Fruit fly (Drosophila melanogaster) whole organism, wandering third instar larva: ENCODE results near the gene Arf1.

Experiments used
- CG32264 ChIP-seq: fragments of 200-800 bp; sonication (Bioruptor generic); optimal IDR thresholded peaks from 2 replicates; lab custom pipeline; 2016; ENCODE audit warnings: missing biosample characterization, missing genetic modification characterization
- CG9705 ChIP-seq: fragments of 200-800 bp; sonication (Bioruptor generic); optimal IDR thresholded peaks from 2 replicates; lab custom pipeline; 2018; ENCODE audit warnings: missing biosample characterization, mild to moderate bottlenecking, missing genetic modification characterization
- CrebA ChIP-seq: fragments of 200-800 bp; sonication (Bioruptor generic); optimal IDR thresholded peaks from 2 replicates; lab custom pipeline; 2016; ENCODE audit warnings: missing biosample characterization, mild to moderate bottlenecking, missing genetic modification characterization, borderline replicate concordance
- Dfd ChIP-seq: fragments of >200 bp; optimal IDR thresholded peaks from 2 replicates; lab custom pipeline; 2017; ENCODE audit warnings: missing biosample characterization, missing genetic modification characterization
- Dif ChIP-seq: fragments of 200-275, 200-300 bp; sonication (Bioruptor generic); optimal IDR thresholded peaks from 2 replicates; lab custom pipeline; 2018; ENCODE audit warnings: missing biosample characterization, missing genetic modification characterization; ENCODE audit not compliant: partially characterized antibody
- GATAd ChIP-seq: sonication (Bioruptor generic); optimal IDR thresholded peaks from 2 replicates; lab custom pipeline; 2016; ENCODE audit warnings: missing biosample characterization, missing genetic modification characterization
- HLH106 ChIP-seq: fragments of 200-800 bp; optimal IDR thresholded peaks from 3 replicates; lab custom pipeline; 2019; ENCODE audit warnings: missing biosample characterization, mild to moderate bottlenecking, missing genetic modification characterization, moderate library complexity
- Hnf4 ChIP-seq: fragments of 200-800 bp; sonication (Bioruptor generic); optimal IDR thresholded peaks from 2 replicates; lab custom pipeline; 2016; ENCODE audit warnings: missing biosample characterization, mild to moderate bottlenecking, missing genetic modification characterization
- Hr78 ChIP-seq: fragments of >200 bp; optimal IDR thresholded peaks from 2 replicates; lab custom pipeline; 2017; ENCODE audit warnings: missing biosample characterization, missing genetic modification characterization
- Jra ChIP-seq: sonication (Bioruptor generic); optimal IDR thresholded peaks from 2 replicates; lab custom pipeline; 2016; ENCODE audit warnings: missing biosample characterization, missing genetic modification characterization
- Mio ChIP-seq: sonication (Bioruptor generic); optimal IDR thresholded peaks from 2 replicates; lab custom pipeline; 2016; ENCODE audit warnings: missing biosample characterization, missing genetic modification characterization
- Myc ChIP-seq: fragments of >200 bp; optimal IDR thresholded peaks from 2 replicates; lab custom pipeline; 2017
- OdsH ChIP-seq: fragments of 200-800 bp; sonication (Bioruptor generic); optimal IDR thresholded peaks from 2 replicates; lab custom pipeline; 2016; ENCODE audit warnings: missing biosample characterization, mild to moderate bottlenecking, missing genetic modification characterization
- Rel ChIP-seq, 2 experiments: fragments of 200-800 bp; sonication (Bioruptor generic) in 1 of 2; optimal IDR thresholded peaks; 2 replicates in 1 of 2; 3 replicates in 1 of 2; lab custom pipeline; 2016 to 2019; ENCODE audit warnings: mild to moderate bottlenecking in 2 of 2, missing biosample characterization in 2 of 2, missing genetic modification characterization in 2 of 2, moderate library complexity in 1 of 2
- Sp1 ChIP-seq: fragments of 200-800 bp; sonication (Bioruptor generic); optimal IDR thresholded peaks from 3 replicates; lab custom pipeline; 2019; ENCODE audit warnings: missing biosample characterization, mild to moderate bottlenecking, missing genetic modification characterization, moderate library complexity
- Vsx2 ChIP-seq: fragments of 200-300, 225-300 bp; sonication (Bioruptor generic); optimal IDR thresholded peaks from 2 replicates; lab custom pipeline; 2018; ENCODE audit warnings: missing biosample characterization, missing genetic modification characterization; ENCODE audit not compliant: partially characterized antibody
- br ChIP-seq: fragments of 200-800 bp; sonication (Bioruptor generic); optimal IDR thresholded peaks from 2 replicates; lab custom pipeline; 2016; ENCODE audit warnings: missing biosample characterization, missing genetic modification characterization
- brk ChIP-seq: fragments of 200-800 bp; sonication (Bioruptor generic); optimal IDR thresholded peaks from 2 replicates; lab custom pipeline; 2016; ENCODE audit warnings: missing biosample characterization, mild to moderate bottlenecking, missing genetic modification characterization
- dl ChIP-seq, 2 experiments: fragments of 175-275, 200-275 bp in 1 of 2; fragments of 200-275 bp in 1 of 2; sonication (Bioruptor generic); optimal IDR thresholded peaks; lab custom pipeline; 2018; ENCODE audit warnings: mild to moderate bottlenecking in 2 of 2, missing biosample characterization in 2 of 2, missing genetic modification characterization in 2 of 2, moderate library complexity in 2 of 2; ENCODE audit not compliant: partially characterized antibody in 2 of 2, insufficient read depth in 1 of 2
- dmrt93B ChIP-seq: fragments of 200-800 bp; sonication (Bioruptor generic); optimal IDR thresholded peaks from 2 replicates; lab custom pipeline; 2018; ENCODE audit warnings: missing biosample characterization, mild to moderate bottlenecking, missing genetic modification characterization
- dsf ChIP-seq: sonication (Bioruptor generic); optimal IDR thresholded peaks from 2 replicates; lab custom pipeline; 2016; ENCODE audit warnings: missing biosample characterization, missing genetic modification characterization, borderline replicate concordance
- ey ChIP-seq: fragments of 200-800 bp; sonication (Bioruptor generic); optimal IDR thresholded peaks from 2 replicates; lab custom pipeline; 2016; ENCODE audit warnings: missing biosample characterization, missing genetic modification characterization
- foxo ChIP-seq, 2 experiments: fragments of 200-800 bp; sonication (Bioruptor generic); optimal IDR thresholded peaks; 2 replicates in 1 of 2; 3 replicates in 1 of 2; lab custom pipeline; 2016 to 2017; ENCODE audit warnings: missing biosample characterization in 2 of 2, missing genetic modification characterization in 2 of 2
- fru ChIP-seq: fragments of 200-800 bp; sonication (Bioruptor generic); optimal IDR thresholded peaks from 3 replicates; lab custom pipeline; 2016; ENCODE audit warnings: missing biosample characterization, mild to moderate bottlenecking, missing genetic modification characterization
- h ChIP-seq: fragments of 200-800 bp; sonication (Bioruptor generic); optimal IDR thresholded peaks from 3 replicates; lab custom pipeline; 2016; ENCODE audit warnings: missing biosample characterization, mild to moderate bottlenecking, missing genetic modification characterization
- jim ChIP-seq: fragments of 175-275, 200-325 bp; sonication (Bioruptor generic); optimal IDR thresholded peaks from 2 replicates; lab custom pipeline; 2016; ENCODE audit warnings: missing biosample characterization, mild to moderate bottlenecking, missing genetic modification characterization
- lola ChIP-seq: fragments of >200 bp; optimal IDR thresholded peaks from 2 replicates; lab custom pipeline; 2017; ENCODE audit warnings: missing biosample characterization, missing genetic modification characterization
- pan ChIP-seq: fragments of >200 bp; optimal IDR thresholded peaks from 2 replicates; lab custom pipeline; 2017
- psq ChIP-seq: fragments of 200-800 bp; sonication (Bioruptor generic); optimal IDR thresholded peaks from 3 replicates; lab custom pipeline; 2017; ENCODE audit warnings: missing biosample characterization, mild to moderate bottlenecking, missing genetic modification characterization, moderate library complexity
- rgr ChIP-seq: fragments of 200-800 bp; sonication (Bioruptor generic); optimal IDR thresholded peaks from 3 replicates; lab custom pipeline; 2016; ENCODE audit warnings: missing biosample characterization, mild to moderate bottlenecking, missing genetic modification characterization
- sage ChIP-seq: fragments of 200-800 bp; sonication (Bioruptor generic); optimal IDR thresholded peaks from 2 replicates; lab custom pipeline; 2016; ENCODE audit warnings: missing biosample characterization, mild to moderate bottlenecking, missing genetic modification characterization
- sv ChIP-seq: fragments of 200-800 bp; sonication (Bioruptor generic); optimal IDR thresholded peaks from 3 replicates; lab custom pipeline; 2016; ENCODE audit warnings: missing biosample characterization, missing genetic modification characterization
- tai ChIP-seq: sonication (Bioruptor generic); optimal IDR thresholded peaks from 2 replicates; lab custom pipeline; 2016; ENCODE audit warnings: missing biosample characterization, missing genetic modification characterization
- usp ChIP-seq: fragments of >200 bp; optimal IDR thresholded peaks from 2 replicates; lab custom pipeline; 2017; ENCODE audit warnings: missing biosample characterization, missing genetic modification characterization

Gene Arf1

dm6 chr3L:22839726-22840228 lies 32.3 kb downstream of the Arf1 start (continued):
- TF ChIP-seq dsf, result no peak
- no peak for TF ChIP-seq pan (lab: Kevin White, UChicago)
- peak; percentile 68 for TF ChIP-seq Sp1 (GFP tag; lab: Kevin White, UChicago)

dm6 chr3L:22839243-22839642 lies 32.8 kb downstream of the Arf1 start:
- TF ChIP-seq Vsx2 (GFP tag; lab: Kevin White, UChicago), result no peak
- TF ChIP-seq Dif, result peak; percentile 5
- no peak for TF ChIP-seq sage
- no peak for TF ChIP-seq rgr (GFP tag; lab: Kevin White, UChicago)
- no peak for TF ChIP-seq lola
- TF ChIP-seq CG9705 (GFP tag; lab: Kevin White, UChicago), result no peak
- no peak for TF ChIP-seq Rel (GFP tag; optimal IDR thresholded peaks at IDR 0.05; lab: Kevin White, UChicago)
- no peak for TF ChIP-seq Rel (tag; optimal IDR thresholded peaks at IDR 0.05; lab: Kevin White, UChicago)
- TF ChIP-seq, all 38 proteins: peak for 1

dm6 chr3L:22837651-22838614 lies 34.1 kb downstream of the Arf1 start:
- TF ChIP-seq Rel (GFP tag; optimal IDR thresholded peaks at IDR 0.05; lab: Kevin White, UChicago) (no peak), Rel (tag; optimal IDR thresholded peaks at IDR 0.05; lab: Kevin White, UChicago) (peak; percentile 30), CG9705 (GFP tag; lab: Kevin White, UChicago) (no peak), tai (GFP tag; lab: Kevin White, UChicago) (no peak), dl (GFP tag; optimal IDR thresholded peaks at IDR 0.05; lab: Kevin White, UChicago; ENCODE audit: insufficient read depth in 1 of 2, partially characterized antibody in 2 of 2) (peak in 1 of 2 experiments; percentile 60), jim (GFP tag; lab: Kevin White, UChicago) (peak; percentile 91), psq (peak; percentile 23), OdsH (GFP tag; lab: Kevin White, UChicago) (peak; percentile 16), h (peak; percentile 14), CrebA (peak; percentile 79), Dif (peak; percentile 39)

DNA sequence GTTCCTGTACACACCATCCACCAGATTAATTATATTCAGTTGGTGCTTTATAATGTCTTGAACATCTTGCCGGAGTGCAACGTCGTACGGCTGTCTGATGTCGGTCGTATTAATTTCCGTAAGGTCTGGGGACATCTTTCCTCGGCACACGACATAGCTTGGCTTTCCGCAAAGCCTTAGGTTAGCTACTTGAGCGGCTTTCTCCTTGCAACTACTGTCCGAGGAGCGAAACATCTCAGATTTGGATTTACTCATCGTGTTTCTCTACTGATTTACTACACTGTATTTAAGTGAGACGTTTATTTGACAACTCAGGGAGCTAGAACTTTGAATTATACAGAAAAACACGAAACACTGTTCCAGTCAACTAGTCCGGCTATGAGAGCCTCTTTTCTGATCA lies 35.3 kb downstream of the Arf1 start, which contains the start of the genes CG11226 and CG45428:
TSS of gene CG11226 (plus strand) at position 301 of the 400 bp plus-strand sequence.
TSS of gene CG45428 (minus strand) at position 303 of the 400 bp plus-strand sequence.
- no peak for TF ChIP-seq dl (GFP tag; optimal IDR thresholded peaks at IDR 0.05; lab: Kevin White, UChicago; ENCODE audit: insufficient read depth in 1 of 2, partially characterized antibody in 2 of 2)
- TF ChIP-seq lola, result no peak

dm6 chr3L:22835144-22835964 lies 36.7 kb downstream of the Arf1 start, which contains the start of gene jim:
jim (minus strand) TSS chr3L:22835194.
- TF ChIP-seq br (GFP tag; lab: Kevin White, UChicago), result peak; percentile 48
- peak; percentile 58 for TF ChIP-seq OdsH (GFP tag; lab: Kevin White, UChicago)
- peak; percentile 62 for TF ChIP-seq Jra (GFP tag; lab: Kevin White, UChicago)
- peak; percentile 63 for TF ChIP-seq rgr (GFP tag; lab: Kevin White, UChicago)
- no peak for TF ChIP-seq usp (GFP tag; lab: Kevin White, UChicago)
- TF ChIP-seq lola, result no peak
- TF ChIP-seq Vsx2 (GFP tag; lab: Kevin White, UChicago), result peak; percentile 71
- no peak for TF ChIP-seq pan (lab: Kevin White, UChicago)
- TF ChIP-seq Myc, result no peak
- peak; percentile 98 for TF ChIP-seq Dfd (GFP tag; lab: Kevin White, UChicago)
- TF ChIP-seq HLH106 (tag; lab: Kevin White, UChicago), result peak; percentile 34
- TF ChIP-seq h, result peak; percentile 87
- TF ChIP-seq Hnf4, result peak; percentile 57
- TF ChIP-seq GATAd (GFP tag; lab: Kevin White, UChicago), result no peak
- peak; percentile 4 for TF ChIP-seq ey (GFP tag; lab: Kevin White, UChicago)
- peak; percentile 68 for TF ChIP-seq Rel (GFP tag; optimal IDR thresholded peaks at IDR 0.05; lab: Kevin White, UChicago)
- peak; percentile 56 for TF ChIP-seq Rel (tag; optimal IDR thresholded peaks at IDR 0.05; lab: Kevin White, UChicago)
- peak; percentile 97 for TF ChIP-seq jim (GFP tag; lab: Kevin White, UChicago)
- TF ChIP-seq sv, result no peak
- peak; percentile 15 for TF ChIP-seq fru (GFP tag; lab: Kevin White, UChicago)
- no peak for TF ChIP-seq CG32264 (GFP tag; lab: Kevin White, UChicago)
- no peak for TF ChIP-seq Hr78 (GFP tag; lab: Kevin White, UChicago)
- TF ChIP-seq dsf, result no peak
- no peak for TF ChIP-seq Mio (GFP tag; lab: Kevin White, UChicago)
- TF ChIP-seq CrebA, result peak; percentile 71
- TF ChIP-seq Dif, result peak; percentile 95
- TF ChIP-seq dl (GFP tag; optimal IDR thresholded peaks at IDR 0.05; lab: Kevin White, UChicago; ENCODE audit: insufficient read depth in 1 of 2, partially characterized antibody in 2 of 2), result peak; percentile 63 to 97
- no peak for TF ChIP-seq dmrt93B
- peak; percentile 95 for TF ChIP-seq psq
- peak; percentile 10 for TF ChIP-seq brk (GFP tag; lab: Kevin White, UChicago)
- peak in 1 of 2 experiments; percentile 59 for TF ChIP-seq foxo (GFP tag; optimal IDR thresholded peaks at IDR 0.05; lab: Kevin White, UChicago)
